Fruit fly (Drosophila melanogaster) whole organism, embryonic: ENCODE results near the gene bb8.
A peak's percentile ranks its signal among the peaks of the same experiment; 100 is the strongest.

ENCODE experiments used
- Ada2b ChIP-seq: fragments of 200-800 bp; sonication (Bioruptor generic); IDR thresholded peaks from 2 replicates; pipeline ENCODE4 v1.3.6; 2022; ENCODE audit warnings: missing biosample characterization, missing genetic modification characterization
- Asciz ChIP-seq: fragments of 200-800 bp; sonication (Bioruptor generic); optimal IDR thresholded peaks from 2 replicates; lab custom pipeline; 2017; ENCODE audit warnings: missing biosample characterization, mild to moderate bottlenecking, missing genetic modification characterization, missing genetic modification reagents
- B-H2 ChIP-seq: fragments of 200-800 bp; sonication (Bioruptor generic); optimal IDR thresholded peaks from 2 replicates; lab custom pipeline; 2018; ENCODE audit warnings: missing biosample characterization, mild to moderate bottlenecking, missing genetic modification characterization
- CG12219 ChIP-seq: fragments of 200-800 bp; sonication (Bioruptor generic); optimal IDR thresholded peaks from 3 replicates; lab custom pipeline; 2018; ENCODE audit warnings: missing biosample characterization, mild to moderate bottlenecking, missing genetic modification characterization
- CG12744 ChIP-seq: fragments of 200-800 bp; sonication (Bioruptor generic); optimal IDR thresholded peaks from 2 replicates; lab custom pipeline; 2016; ENCODE audit warnings: missing biosample characterization, missing genetic modification characterization
- CG13287 ChIP-seq: fragments of 200-800 bp; sonication (Bioruptor generic); IDR thresholded peaks from 2 replicates; pipeline ENCODE4 v1.3.6; 2022; ENCODE audit warnings: missing biosample characterization, missing genetic modification characterization; ENCODE audit not compliant: partially characterized antibody
- CG15073 ChIP-seq: fragments of 200-800 bp; sonication (Bioruptor generic); optimal IDR thresholded peaks from 2 replicates; lab custom pipeline; 2016; ENCODE audit warnings: missing biosample characterization, missing genetic modification characterization
- CG15514 ChIP-seq: fragments of 200-800 bp; sonication (Bioruptor generic); optimal IDR thresholded peaks from 3 replicates; lab custom pipeline; 2017; ENCODE audit warnings: missing biosample characterization, missing genetic modification characterization, mild to moderate bottlenecking, moderate library complexity, missing genetic modification reagents
- CG1602 ChIP-seq: fragments of 200-800 bp; sonication (Bioruptor generic); optimal IDR thresholded peaks from 3 replicates; lab custom pipeline; 2016; ENCODE audit warnings: missing biosample characterization, missing genetic modification characterization
- CG17359 ChIP-seq: fragments of 200-800 bp; sonication (Bioruptor generic); optimal IDR thresholded peaks from 3 replicates; lab custom pipeline; 2018; ENCODE audit warnings: missing biosample characterization, mild to moderate bottlenecking, missing genetic modification characterization, moderate library complexity
- CG17385 ChIP-seq: fragments of 200-800 bp; sonication (Bioruptor generic); optimal IDR thresholded peaks from 3 replicates; lab custom pipeline; 2018; ENCODE audit warnings: missing biosample characterization, mild to moderate bottlenecking, missing genetic modification characterization
- CG18619 ChIP-seq: fragments of 200-800 bp; sonication (Bioruptor generic); optimal IDR thresholded peaks from 3 replicates; lab custom pipeline; 2017; ENCODE audit warnings: missing biosample characterization, mild to moderate bottlenecking, missing genetic modification characterization
- CG2202 ChIP-seq: fragments of 200-800 bp; sonication (Bioruptor generic); optimal IDR thresholded peaks from 2 replicates; lab custom pipeline; 2018; ENCODE audit warnings: missing biosample characterization, mild to moderate bottlenecking, missing genetic modification characterization
- CG2875 ChIP-seq: fragments of 200-800 bp; sonication (Bioruptor generic); optimal IDR thresholded peaks from 2 replicates; lab custom pipeline; 2017; ENCODE audit warnings: missing biosample characterization, mild to moderate bottlenecking, missing genetic modification characterization, missing genetic modification reagents
- CG30403 ChIP-seq: fragments of 200-800 bp; sonication (Bioruptor generic); optimal IDR thresholded peaks from 3 replicates; lab custom pipeline; 2016; ENCODE audit warnings: missing biosample characterization, missing genetic modification characterization
- CG31224 ChIP-seq: fragments of 200-800 bp; sonication (Bioruptor generic); IDR thresholded peaks from 2 replicates; pipeline ENCODE4 v1.3.6; 2022; ENCODE audit warnings: missing biosample characterization, missing genetic modification characterization
- CG32767 ChIP-seq: fragments of 200-800 bp; sonication (Bioruptor generic); IDR thresholded peaks from 2 replicates; pipeline ENCODE4 v1.3.6; 2022; ENCODE audit warnings: missing biosample characterization, missing genetic modification characterization
- CG33213 ChIP-seq: fragments of 200-800 bp; sonication (Bioruptor generic); optimal IDR thresholded peaks from 3 replicates; lab custom pipeline; 2016; ENCODE audit warnings: missing biosample characterization, missing genetic modification characterization
- CG7372 ChIP-seq: fragments of 200-800 bp; sonication (Bioruptor generic); IDR thresholded peaks from 2 replicates; pipeline ENCODE4 v1.3.6; 2022; ENCODE audit warnings: missing biosample characterization, missing genetic modification characterization
- CG7745 ChIP-seq: fragments of 200-800 bp; sonication (Bioruptor generic); optimal IDR thresholded peaks from 2 replicates; lab custom pipeline; 2018; ENCODE audit warnings: missing biosample characterization, mild to moderate bottlenecking, missing genetic modification characterization, moderate library complexity
- CG8478 ChIP-seq: fragments of >200 bp; optimal IDR thresholded peaks from 2 replicates; lab custom pipeline; 2018
- D19B ChIP-seq: fragments of 200-800 bp; sonication (Bioruptor generic); optimal IDR thresholded peaks from 2 replicates; lab custom pipeline; 2017; ENCODE audit warnings: missing biosample characterization, mild to moderate bottlenecking, missing genetic modification characterization
- Dad ChIP-seq: fragments of 200-800 bp; sonication (Bioruptor generic); optimal IDR thresholded peaks from 3 replicates; lab custom pipeline; 2016; ENCODE audit warnings: missing biosample characterization, missing genetic modification characterization
- Deaf1 ChIP-seq: fragments of 200-800 bp; optimal IDR thresholded peaks from 3 replicates; lab custom pipeline; 2019; ENCODE audit warnings: missing biosample characterization, mild to moderate bottlenecking, missing genetic modification characterization, moderate library complexity
- E2f1 ChIP-seq: fragments of 200-800 bp; sonication (Bioruptor generic); IDR thresholded peaks from 2 replicates; pipeline ENCODE4 v1.3.6; 2022; ENCODE audit warnings: missing biosample characterization, missing genetic modification characterization
- ERR ChIP-seq: fragments of 200-800 bp; sonication (Bioruptor generic); optimal IDR thresholded peaks from 2 replicates; lab custom pipeline; 2016; ENCODE audit warnings: missing biosample characterization, missing genetic modification characterization
- Fer2 ChIP-seq: fragments of 200-800 bp; sonication (Bioruptor generic); optimal IDR thresholded peaks from 2 replicates; lab custom pipeline; 2018; ENCODE audit warnings: missing biosample characterization, mild to moderate bottlenecking, missing genetic modification characterization, moderate library complexity
- HLH54F ChIP-seq: fragments of 200-800 bp; sonication (Bioruptor generic); optimal IDR thresholded peaks from 3 replicates; lab custom pipeline; 2016; ENCODE audit warnings: missing biosample characterization, missing genetic modification characterization
- HmgD ChIP-seq: fragments of 200-800 bp; sonication (Bioruptor generic); optimal IDR thresholded peaks from 3 replicates; lab custom pipeline; 2016; ENCODE audit warnings: missing biosample characterization, missing genetic modification characterization
- Hr39 ChIP-seq: fragments of >200 bp; optimal IDR thresholded peaks from 2 replicates; lab custom pipeline; 2017
- Lhr ChIP-seq: fragments of 200-800 bp; sonication (Bioruptor generic); optimal IDR thresholded peaks from 3 replicates; lab custom pipeline; 2017; ENCODE audit warnings: mild to moderate bottlenecking, missing biosample characterization, missing genetic modification reagents, missing genetic modification characterization
- MBD-R2 ChIP-seq: fragments of 200-800 bp; sonication (Bioruptor generic); IDR thresholded peaks from 2 replicates; pipeline ENCODE4 v1.3.6; 2022; ENCODE audit warnings: missing biosample characterization, missing genetic modification characterization
- NC2α ChIP-seq: fragments of 200-800 bp; sonication (Bioruptor generic); optimal IDR thresholded peaks from 2 replicates; lab custom pipeline; 2016; ENCODE audit warnings: missing biosample characterization, missing genetic modification characterization
- Xbp1 ChIP-seq: fragments of 200-800 bp; sonication (Bioruptor generic); optimal IDR thresholded peaks from 3 replicates; lab custom pipeline; 2016; ENCODE audit warnings: missing biosample characterization, mild to moderate bottlenecking, missing genetic modification characterization
- amos ChIP-seq: fragments of 200-800 bp; sonication (Bioruptor generic); IDR thresholded peaks from 2 replicates; pipeline ENCODE4 v1.3.6; 2022; ENCODE audit warnings: missing biosample characterization, missing genetic modification characterization; ENCODE audit not compliant: partially characterized antibody
- chm ChIP-seq: fragments of 200-800 bp; sonication (Bioruptor generic); IDR thresholded peaks from 2 replicates; pipeline ENCODE4 v1.3.6; 2022; ENCODE audit warnings: missing biosample characterization, missing genetic modification characterization
- da ChIP-seq: fragments of 200-800 bp; sonication (Bioruptor generic); optimal IDR thresholded peaks from 2 replicates; lab custom pipeline; 2016; ENCODE audit warnings: missing biosample characterization, missing genetic modification characterization
- gce ChIP-seq: fragments of 200-800 bp; sonication (Bioruptor generic); IDR thresholded peaks from 3 replicates; pipeline ENCODE4 v1.3.6; 2022; ENCODE audit warnings: missing biosample characterization, missing genetic modification characterization
- klu ChIP-seq: fragments of 200-800 bp; sonication (Bioruptor generic); IDR thresholded peaks from 2 replicates; pipeline ENCODE4 v1.3.6; 2022; ENCODE audit warnings: missing biosample characterization, missing genetic modification characterization
- mam ChIP-seq: fragments of 200-800 bp; sonication (Bioruptor generic); optimal IDR thresholded peaks from 3 replicates; lab custom pipeline; 2016; ENCODE audit warnings: missing biosample characterization, missing genetic modification characterization
- oc ChIP-seq: fragments of 200-800 bp; sonication (Bioruptor generic); optimal IDR thresholded peaks from 2 replicates; lab custom pipeline; 2018; ENCODE audit warnings: missing biosample characterization, mild to moderate bottlenecking, missing genetic modification characterization, moderate library complexity
- peb ChIP-seq: fragments of 200-800 bp; sonication (Bioruptor generic); IDR thresholded peaks from 2 replicates; pipeline ENCODE4 v1.3.6; 2022; ENCODE audit warnings: missing biosample characterization, missing genetic modification characterization
- pho ChIP-seq: fragments of 200-800 bp; sonication (Bioruptor generic); optimal IDR thresholded peaks from 2 replicates; lab custom pipeline; 2016; ENCODE audit warnings: missing biosample characterization, missing genetic modification characterization
- phol ChIP-seq: fragments of 200-800 bp; sonication (Bioruptor generic); optimal IDR thresholded peaks from 3 replicates; lab custom pipeline; 2018; ENCODE audit warnings: missing biosample characterization, mild to moderate bottlenecking, missing genetic modification characterization, moderate library complexity
- sna ChIP-seq: fragments of 200-800 bp; sonication (Bioruptor generic); IDR thresholded peaks from 2 replicates; pipeline ENCODE4 v1.3.6; 2022; ENCODE audit warnings: missing biosample characterization, missing genetic modification characterization; ENCODE audit not compliant: partially characterized antibody
- sob ChIP-seq: fragments of 200-800 bp; sonication (Bioruptor generic); IDR thresholded peaks from 2 replicates; pipeline ENCODE4 v1.3.6; 2022; ENCODE audit warnings: missing biosample characterization, missing genetic modification characterization
- tin ChIP-seq: fragments of 200-800 bp; sonication (Bioruptor generic); optimal IDR thresholded peaks from 3 replicates; lab custom pipeline; 2016; ENCODE audit warnings: missing biosample characterization, missing genetic modification characterization
- ttk ChIP-seq: fragments of 200-800 bp; sonication (Bioruptor generic); IDR thresholded peaks from 2 replicates; pipeline ENCODE4 v2.1.2; 2022; ENCODE audit warnings: missing biosample characterization, missing genetic modification characterization
- unpg ChIP-seq: fragments of 200-800 bp; sonication (Bioruptor generic); optimal IDR thresholded peaks from 3 replicates; lab custom pipeline; 2018; ENCODE audit warnings: missing biosample characterization, mild to moderate bottlenecking, missing genetic modification characterization, moderate library complexity
- wdn ChIP-seq: fragments of 200-800 bp; sonication (Bioruptor generic); IDR thresholded peaks from 2 replicates; pipeline ENCODE4 v1.3.6; 2022; ENCODE audit warnings: missing biosample characterization, missing genetic modification characterization

The bb8 gene

DNA sequence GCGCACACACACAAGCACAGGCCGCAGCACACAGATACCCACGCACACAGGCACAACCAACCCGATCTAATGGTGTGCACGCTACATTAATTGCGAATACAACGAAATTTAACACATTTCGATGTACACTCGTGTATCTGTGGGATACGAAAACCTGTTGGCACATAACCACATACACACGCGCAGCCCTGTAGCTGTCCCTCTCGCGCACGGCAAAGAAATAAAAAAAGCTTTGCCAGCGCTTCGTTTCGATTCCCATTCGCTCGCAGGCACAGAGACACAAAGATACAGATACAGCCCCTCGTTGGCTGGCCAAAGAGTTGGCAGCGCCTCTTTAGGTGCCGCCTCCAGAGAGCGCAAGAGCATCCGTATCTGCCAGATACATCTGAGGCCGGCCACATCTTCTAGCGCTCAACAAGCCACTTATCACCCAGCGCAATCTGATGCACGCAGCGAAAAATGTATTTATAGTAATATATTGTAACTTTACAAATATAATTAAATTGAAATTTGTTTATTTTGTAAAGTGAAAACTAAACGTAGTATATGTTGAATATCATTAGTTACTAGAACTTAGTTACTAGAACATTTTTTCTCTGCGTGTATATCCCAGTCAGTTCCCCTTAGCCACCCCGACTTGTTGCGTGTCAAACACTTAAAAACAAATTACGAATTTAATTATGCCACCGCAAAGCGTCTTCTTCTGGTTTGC, 3.2 kb upstream of the bb8 start (continued):
- TF ChIP-seq phol (peak; percentile 43), CG8478 (lab: Kevin White, UChicago) (peak; percentile 92), E2f1 (GFP tag; lab: Robert Waterston, UW) (peak; percentile 59), ttk (GFP tag; lab: Robert Waterston, UW) (peak; percentile 72), CG2875 (GFP tag; lab: Kevin White, UChicago) (peak; percentile 45), Xbp1 (GFP tag; lab: Kevin White, UChicago) (peak; percentile 61), HLH54F (no peak), CG7745 (tag; lab: Kevin White, UChicago) (no peak), wdn (GFP tag; lab: Robert Waterston, UW) (no peak), CG1602 (GFP tag; lab: Kevin White, UChicago) (peak; percentile 21), CG7372 (no peak), Asciz (peak; percentile 3), CG12219 (GFP tag; lab: Kevin White, UChicago) (peak; percentile 40), unpg (GFP tag; lab: Kevin White, UChicago) (peak; percentile 65), NC2α (GFP tag; lab: Kevin White, UChicago) (no peak), tin (GFP tag; lab: Kevin White, UChicago) (peak; percentile 33), CG17359 (tag; lab: Kevin White, UChicago) (peak; percentile 38), pho (GFP tag; lab: Kevin White, UChicago) (no peak), Lhr (GFP tag; lab: Kevin White, UChicago) (no peak), sob (GFP tag; lab: Robert Waterston, UW) (no peak), amos (peak; percentile 19; the same call in 1 of the 2 replicates), ERR (GFP tag; lab: Kevin White, UChicago) (no peak), MBD-R2 (GFP tag; lab: Robert Waterston, UW) (no peak), CG12744 (GFP tag; lab: Kevin White, UChicago) (no peak), sna (GFP tag; lab: Robert Waterston, UW) (0 out of 2 replicates have a peak, but pooled peaks have one; percentile 35), CG30403 (GFP tag; lab: Kevin White, UChicago) (peak; percentile 58), CG17385 (GFP tag; lab: Kevin White, UChicago) (peak; percentile 31), CG15073 (GFP tag; lab: Kevin White, UChicago) (no peak), D19B (GFP tag; lab: Kevin White, UChicago) (no peak), oc (no peak), CG18619 (no peak), mam (GFP tag; lab: Kevin White, UChicago) (no peak), HmgD (GFP tag; lab: Kevin White, UChicago) (no peak), Fer2 (tag; lab: Kevin White, UChicago) (no peak), chm (GFP tag; lab: Robert Waterston, UW) (peak; percentile 26; the same call in 1 of the 2 replicates), CG31224 (GFP tag; lab: Robert Waterston, UW) (no peak), CG15514 (no peak), B-H2 (GFP tag; lab: Kevin White, UChicago) (no peak), peb (GFP tag; lab: Robert Waterston, UW) (0 out of 2 replicates have a peak, but pooled peaks have one; percentile 17), da (no peak), klu (GFP tag; lab: Robert Waterston, UW) (0 out of 2 replicates have a peak, but pooled peaks have one; percentile 29), CG13287 (GFP tag; lab: Robert Waterston, UW) (peak; percentile 61; the same call in 1 of the 2 replicates), Dad (GFP tag; lab: Kevin White, UChicago) (no peak), CG33213 (no peak), Ada2b (0 out of 2 replicates have a peak, but pooled peaks have one; percentile 19), CG2202 (peak; percentile 33), Deaf1 (peak; percentile 95), gce (GFP tag; lab: Robert Waterston, UW) (0 out of 3 replicates have a peak, but pooled peaks have one; percentile 28), CG32767 (GFP tag; lab: Robert Waterston, UW) (peak; percentile 55; the same call in 1 of the 2 replicates), Hr39 (lab: Kevin White, UChicago) (no peak)
